Fruit fly (Drosophila melanogaster) whole organism, embryonic: ENCODE measurements around the gene Pif1B.

Source experiments
- Aef1 ChIP-seq: fragments of 200-800 bp; sonication (Bioruptor generic); IDR thresholded peaks from 3 replicates; pipeline ENCODE4 v1.3.6; 2022; ENCODE audit warnings: missing biosample characterization, missing genetic modification characterization
- Antp ChIP-seq: fragments of 200-800 bp; sonication (Bioruptor generic); optimal IDR thresholded peaks from 3 replicates; lab custom pipeline; 2016; ENCODE audit warnings: missing biosample characterization, missing genetic modification characterization
- B-H1 ChIP-seq: fragments of 200-800 bp; sonication (Bioruptor generic); IDR thresholded peaks from 3 replicates; pipeline ENCODE4 v1.3.6; 2022; ENCODE audit warnings: missing biosample characterization, missing genetic modification characterization
- C15 ChIP-seq: fragments of 200-800 bp; sonication (Bioruptor generic); IDR thresholded peaks from 3 replicates; pipeline ENCODE4 v1.3.6; 2022; ENCODE audit warnings: missing biosample characterization, missing genetic modification characterization
- CG11504 ChIP-seq: fragments of 200-800 bp; sonication (Bioruptor generic); optimal IDR thresholded peaks from 3 replicates; lab custom pipeline; 2019; ENCODE audit warnings: missing biosample characterization, mild to moderate bottlenecking, missing genetic modification characterization, moderate library complexity
- CG12071 ChIP-seq: fragments of 200-800 bp; sonication (Bioruptor generic); optimal IDR thresholded peaks from 3 replicates; lab custom pipeline; 2018; ENCODE audit warnings: missing biosample characterization, mild to moderate bottlenecking, missing genetic modification characterization
- CG12219 ChIP-seq: fragments of 200-800 bp; sonication (Bioruptor generic); optimal IDR thresholded peaks from 3 replicates; lab custom pipeline; 2018; ENCODE audit warnings: missing biosample characterization, mild to moderate bottlenecking, missing genetic modification characterization
- CG13287 ChIP-seq: fragments of 200-800 bp; sonication (Bioruptor generic); IDR thresholded peaks from 2 replicates; pipeline ENCODE4 v1.3.6; 2022; ENCODE audit warnings: missing biosample characterization, missing genetic modification characterization; ENCODE audit not compliant: partially characterized antibody
- CG1647 ChIP-seq: fragments of 200-800 bp; sonication (Bioruptor generic); optimal IDR thresholded peaks from 3 replicates; lab custom pipeline; 2016; ENCODE audit warnings: missing biosample characterization, missing genetic modification characterization
- CG17802 ChIP-seq: fragments of 200-800 bp; sonication (Bioruptor generic); optimal IDR thresholded peaks from 2 replicates; lab custom pipeline; 2018; ENCODE audit warnings: missing biosample characterization, mild to moderate bottlenecking, missing genetic modification characterization, moderate library complexity
- CG1832 ChIP-seq: fragments of 200-800 bp; sonication (Bioruptor generic); optimal IDR thresholded peaks from 2 replicates; lab custom pipeline; 2017; ENCODE audit warnings: missing biosample characterization, mild to moderate bottlenecking, missing genetic modification characterization, inconsistent platforms
- CG2116 ChIP-seq: fragments of 200-800 bp; sonication (Bioruptor generic); optimal IDR thresholded peaks from 3 replicates; lab custom pipeline; 2018; ENCODE audit warnings: missing biosample characterization, mild to moderate bottlenecking, missing genetic modification characterization
- CG2199 ChIP-seq: fragments of 200-800 bp; sonication (Bioruptor generic); IDR thresholded peaks from 3 replicates; pipeline ENCODE4 v1.3.6; 2022; ENCODE audit warnings: missing biosample characterization, missing genetic modification characterization
- CG34376 ChIP-seq: fragments of 200-800 bp; sonication (Bioruptor generic); optimal IDR thresholded peaks from 2 replicates; lab custom pipeline; 2018; ENCODE audit warnings: missing biosample characterization, mild to moderate bottlenecking, missing genetic modification characterization
- CG43689 ChIP-seq: fragments of 200-800 bp; sonication (Bioruptor generic); IDR thresholded peaks from 2 replicates; pipeline ENCODE4 v1.3.6; 2022; ENCODE audit warnings: missing biosample characterization, missing genetic modification characterization
- CG4617 ChIP-seq: fragments of 200-800 bp; sonication (Bioruptor generic); optimal IDR thresholded peaks from 3 replicates; lab custom pipeline; 2016; ENCODE audit warnings: missing biosample characterization, missing genetic modification characterization, borderline replicate concordance
- CG6272 ChIP-seq: fragments of 200-800 bp; sonication (Bioruptor generic); IDR thresholded peaks from 2 replicates; pipeline ENCODE4 v1.3.6; 2022; ENCODE audit warnings: missing biosample characterization, missing genetic modification characterization
- CG7372 ChIP-seq: fragments of 200-800 bp; sonication (Bioruptor generic); IDR thresholded peaks from 2 replicates; pipeline ENCODE4 v1.3.6; 2022; ENCODE audit warnings: missing biosample characterization, missing genetic modification characterization
- CG8944 ChIP-seq: fragments of 200-800 bp; sonication (Bioruptor generic); optimal IDR thresholded peaks from 3 replicates; lab custom pipeline; 2016; ENCODE audit warnings: missing biosample characterization, missing genetic modification characterization
- CkIIα-i1 ChIP-seq: fragments of 200-800 bp; sonication (Bioruptor generic); IDR thresholded peaks from 2 replicates; pipeline ENCODE4 v1.3.6; 2022; ENCODE audit warnings: missing biosample characterization, missing genetic modification characterization
- Dad ChIP-seq: fragments of 200-800 bp; sonication (Bioruptor generic); optimal IDR thresholded peaks from 3 replicates; lab custom pipeline; 2016; ENCODE audit warnings: missing biosample characterization, missing genetic modification characterization
- Dll ChIP-seq: fragments of 200-800 bp; sonication (Bioruptor generic); IDR thresholded peaks from 4 replicates; pipeline ENCODE4 v1.3.6; 2022; ENCODE audit warnings: missing biosample characterization, missing genetic modification characterization; ENCODE audit not compliant: partially characterized antibody
- Drgx ChIP-seq: fragments of 200-800 bp; sonication (Bioruptor generic); IDR thresholded peaks from 2 replicates; pipeline ENCODE4 v1.3.6; 2022; ENCODE audit warnings: missing biosample characterization, missing genetic modification characterization
- HLHmδ ChIP-seq: fragments of 200-800 bp; sonication (Bioruptor generic); optimal IDR thresholded peaks from 2 replicates; lab custom pipeline; 2018; ENCODE audit warnings: missing biosample characterization, mild to moderate bottlenecking, missing genetic modification characterization, moderate library complexity
- Hr78 ChIP-seq, 2 experiments: fragments of 200-800 bp in 1 of 2; fragments of >200 bp in 1 of 2; sonication (Bioruptor generic) in 1 of 2; optimal IDR thresholded peaks; 2 replicates each; lab custom pipeline; 2017 to 2019; ENCODE audit warnings: missing biosample characterization in 2 of 2, missing genetic modification characterization in 2 of 2, mild to moderate bottlenecking in 1 of 2, moderate library complexity in 1 of 2
- Lpt ChIP-seq: fragments of >200 bp; optimal IDR thresholded peaks from 2 replicates; lab custom pipeline; 2018; ENCODE audit warnings: missing biosample characterization, missing genetic modification characterization
- Max ChIP-seq: fragments of 200-800 bp; sonication (Bioruptor generic); optimal IDR thresholded peaks from 2 replicates; lab custom pipeline; 2016; ENCODE audit warnings: missing biosample characterization, mild to moderate bottlenecking, missing genetic modification characterization
- Rfx ChIP-seq: fragments of 200-800 bp; sonication (Bioruptor generic); IDR thresholded peaks from 2 replicates; pipeline ENCODE4 v1.3.6; 2022; ENCODE audit warnings: missing biosample characterization, missing genetic modification characterization
- Spps ChIP-seq: fragments of 200-800 bp; sonication (Bioruptor generic); optimal IDR thresholded peaks from 2 replicates; lab custom pipeline; 2018; ENCODE audit warnings: missing biosample characterization, mild to moderate bottlenecking, missing genetic modification characterization
- cg ChIP-seq: fragments of 200-800 bp; sonication (Bioruptor generic); optimal IDR thresholded peaks from 3 replicates; lab custom pipeline; 2019; ENCODE audit warnings: missing biosample characterization, mild to moderate bottlenecking, missing genetic modification characterization, moderate library complexity
- ci ChIP-seq: fragments of 200-800 bp; sonication (Bioruptor generic); IDR thresholded peaks from 3 replicates; pipeline ENCODE4 v1.3.6; 2022; ENCODE audit warnings: missing biosample characterization, missing genetic modification characterization
- croc ChIP-seq: fragments of 200-800 bp; sonication (Bioruptor generic); conservative IDR thresholded peaks from 3 replicates; pipeline ENCODE4 v1.3.6; 2022; ENCODE audit warnings: missing biosample characterization, missing genetic modification characterization
- crp ChIP-seq, 2 experiments: fragments of 200-800 bp; sonication (Bioruptor generic); optimal IDR thresholded peaks; 2 replicates in 1 of 2; 3 replicates in 1 of 2; lab custom pipeline; 2017; ENCODE audit warnings: missing biosample characterization in 2 of 2, missing genetic modification characterization in 2 of 2, mild to moderate bottlenecking in 1 of 2, moderate library complexity in 1 of 2
- fd96Cb ChIP-seq: fragments of 200-800 bp; sonication (Bioruptor generic); optimal IDR thresholded peaks from 2 replicates; lab custom pipeline; 2018; ENCODE audit warnings: missing biosample characterization, mild to moderate bottlenecking, missing genetic modification characterization, moderate library complexity
- fru ChIP-seq: fragments of >200 bp; optimal IDR thresholded peaks from 2 replicates; lab custom pipeline; 2017
- gcm ChIP-seq: fragments of 200-800 bp; sonication (Bioruptor generic); optimal IDR thresholded peaks from 2 replicates; lab custom pipeline; 2019; ENCODE audit warnings: missing biosample characterization, mild to moderate bottlenecking, missing genetic modification characterization, moderate library complexity
- gfzf ChIP-seq: fragments of 200-800 bp; sonication (Bioruptor generic); optimal IDR thresholded peaks from 2 replicates; lab custom pipeline; 2016; ENCODE audit warnings: missing biosample characterization, mild to moderate bottlenecking, missing genetic modification characterization, moderate library complexity
- grau ChIP-seq: fragments of 200-800 bp; optimal IDR thresholded peaks from 3 replicates; lab custom pipeline; 2019; ENCODE audit warnings: missing biosample characterization, mild to moderate bottlenecking, missing genetic modification characterization, moderate library complexity
- gsb-n ChIP-seq: fragments of 200-800 bp; sonication (Bioruptor generic); optimal IDR thresholded peaks from 3 replicates; lab custom pipeline; 2018; ENCODE audit warnings: missing biosample characterization, mild to moderate bottlenecking, missing genetic modification characterization
- hb ChIP-seq: fragments of 200-800 bp; sonication (Bioruptor generic); IDR thresholded peaks from 3 replicates; pipeline ENCODE4 v1.3.6; 2022; ENCODE audit warnings: missing biosample characterization, missing genetic modification characterization; ENCODE audit not compliant: partially characterized antibody
- inv ChIP-seq: fragments of 200-800 bp; sonication (Bioruptor generic); IDR thresholded peaks from 2 replicates; pipeline ENCODE4 v1.3.6; 2022; ENCODE audit warnings: missing biosample characterization, missing genetic modification characterization; ENCODE audit not compliant: partially characterized antibody
- lov ChIP-seq, 2 experiments: fragments of 200-800 bp in 1 of 2; fragments of >200 bp in 1 of 2; sonication (Bioruptor generic) in 1 of 2; IDR thresholded peaks in 1 of 2; optimal IDR thresholded peaks in 1 of 2; 2 replicates in 1 of 2; 3 replicates in 1 of 2; pipeline versions ENCODE4 v1.3.6 to Lab custom; 2017 to 2022; ENCODE audit warnings: missing biosample characterization in 1 of 2, missing genetic modification characterization in 1 of 2
- pb ChIP-seq: fragments of 200-800 bp; sonication (Bioruptor generic); optimal IDR thresholded peaks from 3 replicates; lab custom pipeline; 2016; ENCODE audit warnings: missing biosample characterization, missing genetic modification characterization
- peb ChIP-seq: fragments of 200-800 bp; sonication (Bioruptor generic); IDR thresholded peaks from 2 replicates; pipeline ENCODE4 v1.3.6; 2022; ENCODE audit warnings: missing biosample characterization, missing genetic modification characterization
- run ChIP-seq: fragments of 200-800 bp; sonication (Bioruptor generic); optimal IDR thresholded peaks from 3 replicates; lab custom pipeline; 2018; ENCODE audit warnings: missing biosample characterization, mild to moderate bottlenecking, missing genetic modification characterization
- sisA ChIP-seq: fragments of 200-800 bp; sonication (Bioruptor generic); IDR thresholded peaks from 2 replicates; pipeline ENCODE4 v1.3.6; 2022; ENCODE audit warnings: missing biosample characterization, missing genetic modification characterization
- sr ChIP-seq: fragments of 200-800 bp; sonication (Bioruptor generic); IDR thresholded peaks from 3 replicates; pipeline ENCODE4 v1.3.6; 2022; ENCODE audit warnings: missing biosample characterization, missing genetic modification characterization
- ssp ChIP-seq: fragments of 200-800 bp; sonication (Bioruptor generic); IDR thresholded peaks from 2 replicates; pipeline ENCODE4 v1.3.6; 2022; ENCODE audit warnings: missing biosample characterization, missing genetic modification characterization
- stc ChIP-seq: fragments of 200-800 bp; sonication (Bioruptor generic); IDR thresholded peaks from 2 replicates; pipeline ENCODE4 v1.3.6; 2022; ENCODE audit warnings: missing biosample characterization, missing genetic modification characterization
- vnd ChIP-seq: fragments of 200-800 bp; sonication (Bioruptor generic); IDR thresholded peaks from 3 replicates; pipeline ENCODE4 v1.3.6; 2022; ENCODE audit warnings: missing biosample characterization, missing genetic modification characterization; ENCODE audit not compliant: partially characterized antibody

The Pif1B gene

DNA sequence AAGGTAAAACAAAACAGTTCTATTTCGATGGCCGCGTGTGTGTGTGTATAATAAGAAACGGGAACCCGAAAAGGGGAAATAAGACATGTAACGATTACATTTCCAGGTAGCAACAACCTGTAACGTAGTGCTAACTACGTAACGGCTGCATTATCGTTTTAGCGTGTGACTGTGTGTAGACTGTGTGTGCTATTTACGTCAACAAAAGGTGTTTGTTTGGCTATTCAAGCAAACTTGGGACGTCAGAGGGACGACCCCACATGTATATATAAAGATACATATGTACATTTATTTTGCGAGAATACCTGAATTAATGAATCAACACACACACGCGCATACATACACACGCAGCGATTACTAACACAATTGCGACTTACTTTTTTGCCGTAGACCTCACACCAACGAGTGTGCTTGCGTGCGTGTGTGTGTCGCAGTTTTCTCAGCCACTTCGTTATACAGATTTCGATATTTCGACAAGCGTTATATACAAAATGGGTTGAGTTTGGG lies 18.6 kb upstream of the Pif1B start (continued):
- TF ChIP-seq fd96Cb (tag; lab: Kevin White, UChicago): no peak
- TF ChIP-seq HLHmδ (GFP tag; lab: Kevin White, UChicago): no peak
- TF ChIP-seq Aef1 (GFP tag; lab: Robert Waterston, UW): no peak
- peak; percentile 48 for TF ChIP-seq CG34376 (GFP tag; lab: Kevin White, UChicago)
- no peak for TF ChIP-seq sr (GFP tag; lab: Robert Waterston, UW)
- TF ChIP-seq grau: no peak
- TF ChIP-seq lov (optimal IDR thresholded peaks at IDR 0.05; lab: Kevin White, UChicago): no peak
- no peak for TF ChIP-seq lov (GFP tag; IDR thresholded peaks at IDR 0.05; lab: Robert Waterston, UW)
- no peak for TF ChIP-seq vnd (GFP tag; lab: Robert Waterston, UW)
- peak; percentile 59; the same call in 2 of the 3 replicates for TF ChIP-seq ci (GFP tag; lab: Robert Waterston, UW)
- no peak for TF ChIP-seq CG4617 (GFP tag; lab: Kevin White, UChicago)
- TF ChIP-seq Dll: no peak
- no peak for TF ChIP-seq croc (GFP tag; lab: Robert Waterston, UW)
- no peak for TF ChIP-seq Hr78 (GFP tag; optimal IDR thresholded peaks at IDR 0.05; lab: Kevin White, UChicago)
- TF ChIP-seq Spps (tag; lab: Kevin White, UChicago): no peak
- no peak for TF ChIP-seq gfzf (GFP tag; lab: Kevin White, UChicago)
- TF ChIP-seq fru (lab: Kevin White, UChicago): no peak
- no peak for TF ChIP-seq CG6272 (GFP tag; lab: Robert Waterston, UW)
- TF ChIP-seq hb (GFP tag; lab: Robert Waterston, UW): no peak
- TF ChIP-seq gcm (GFP tag; lab: Kevin White, UChicago): no peak
- no peak for TF ChIP-seq CG1832 (GFP tag; lab: Kevin White, UChicago)
- TF ChIP-seq C15 (GFP tag; lab: Robert Waterston, UW): no peak
- no peak for TF ChIP-seq Lpt (GFP tag; lab: Kevin White, UChicago)
- no peak for TF ChIP-seq CG2116 (GFP tag; lab: Kevin White, UChicago)
- TF ChIP-seq B-H1: no peak
- TF ChIP-seq Max (GFP tag; lab: Kevin White, UChicago): peak; percentile 66
- peak; percentile 47; the same call in 1 of the 2 replicates for TF ChIP-seq Rfx (GFP tag; lab: Robert Waterston, UW)
- TF ChIP-seq Antp (GFP tag; lab: Kevin White, UChicago): no peak
- no peak for TF ChIP-seq gsb-n
- TF ChIP-seq CG17802 (tag; lab: Kevin White, UChicago): no peak
- TF ChIP-seq crp (GFP tag; optimal IDR thresholded peaks at IDR 0.05; lab: Kevin White, UChicago): no peak
- peak; percentile 42; the same call in 2 of the 3 replicates for TF ChIP-seq CG2199 (GFP tag; lab: Robert Waterston, UW)
- TF ChIP-seq CG11504 (tag; lab: Kevin White, UChicago): peak; percentile 9
- TF ChIP-seq peb (GFP tag; lab: Robert Waterston, UW): no peak
- peak; percentile 11 for TF ChIP-seq CG12219 (GFP tag; lab: Kevin White, UChicago)
- no peak for TF ChIP-seq run (tag; lab: Kevin White, UChicago)
- TF ChIP-seq CG13287 (GFP tag; lab: Robert Waterston, UW): no peak; the same call in 1 of the 2 replicates
- TF ChIP-seq ssp (GFP tag; lab: Robert Waterston, UW): no peak
- TF ChIP-seq stc (GFP tag; lab: Robert Waterston, UW): peak; percentile 53
- TF ChIP-seq Drgx: no peak
- peak; percentile 54 for TF ChIP-seq CG1647
- TF ChIP-seq CG43689 (GFP tag; lab: Robert Waterston, UW): no peak
- TF ChIP-seq CkIIα-i1 (GFP tag; lab: Robert Waterston, UW): no peak
- peak; percentile 86 for TF ChIP-seq cg
- peak; percentile 36 for TF ChIP-seq Dad (GFP tag; lab: Kevin White, UChicago)
- TF ChIP-seq inv (GFP tag; lab: Robert Waterston, UW): no peak
- TF ChIP-seq CG7372 (GFP tag; lab: Robert Waterston, UW): no peak
- peak; percentile 31 for TF ChIP-seq pb (GFP tag; lab: Kevin White, UChicago)
- TF ChIP-seq CG8944 (GFP tag; lab: Kevin White, UChicago): no peak
- TF ChIP-seq sisA (GFP tag; lab: Robert Waterston, UW): no peak
- peak; percentile 48 for TF ChIP-seq CG12071 (GFP tag; lab: Kevin White, UChicago)
